Fruit fly (Drosophila melanogaster) whole organism: ENCODE results near the gene Wsck.

Source experiments
- psq ChIP-seq: fragments of >200 bp; optimal IDR thresholded peaks from 2 replicates; lab custom pipeline; 2017
- usp ChIP-seq: fragments of >200 bp; optimal IDR thresholded peaks from 2 replicates; lab custom pipeline; 2017; ENCODE audit warnings: missing biosample characterization, missing genetic modification characterization, mixed read lengths

dm6 chr3R:24629877-24630808 lies at the start of gene Wsck:
- TF ChIP-seq usp (no peak), psq (lab: Kevin White, UChicago) (no peak)
